Worm (Caenorhabditis elegans): ENCODE results near the gene ndab-2.
A peak's percentile ranks its signal among the peaks of the same experiment; 100 is the strongest.

Gene ndab-2

DNA sequence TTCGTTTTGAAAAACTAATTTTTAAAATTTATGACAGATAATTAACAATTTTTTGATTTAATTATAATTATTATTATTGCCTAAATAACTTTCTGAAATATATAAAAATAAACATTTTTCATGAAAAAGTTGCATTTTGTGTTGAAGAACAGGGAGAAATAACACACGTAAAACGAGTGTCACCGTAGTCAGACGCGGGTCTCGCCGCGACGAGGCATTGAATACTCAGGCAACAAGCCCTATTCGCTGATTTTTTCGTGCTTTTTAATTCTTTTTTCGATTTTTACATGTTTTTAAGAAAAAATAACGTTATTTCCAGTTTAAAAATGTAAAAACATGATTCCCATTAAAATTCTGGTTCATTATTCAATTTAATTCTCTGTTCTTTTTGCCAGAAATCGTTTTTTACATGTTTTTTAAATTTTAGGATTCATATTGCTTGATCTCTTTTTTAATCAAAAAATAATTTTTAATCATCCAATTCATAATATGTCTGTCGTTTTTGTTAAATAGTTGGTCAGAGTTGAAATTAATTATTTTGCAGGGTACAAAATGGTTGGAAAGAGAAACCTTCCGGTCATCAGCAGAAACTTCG is 27.4 kb downstream of the ndab-2 start, which contains the start of gene rpl-6 (continued):
- TF ChIP-seq unc-62 (GFP tag; optimal IDR thresholded peaks at IDR 0.05) (no peak), pag-3 (tag; optimal IDR thresholded peaks at IDR 0.05; ENCODE audit: borderline replicate concordance, insufficient read depth) (no peak), nhr-90 (tag; optimal IDR thresholded peaks at IDR 0.05; ENCODE audit: poor library complexity) (peak; percentile 87), rnt-1 (tag; optimal IDR thresholded peaks at IDR 0.05) (peak; percentile 91), tlp-1 (tag; optimal IDR thresholded peaks at IDR 0.05) (no peak), C16A3.4 (tag; optimal IDR thresholded peaks at IDR 0.05) (peak; percentile 97), mab-9 (GFP tag; IDR thresholded peaks at IDR 0.05) (no peak), sup-37 (GFP tag; optimal IDR thresholded peaks at IDR 0.05) (no peak), elt-3 (tag; optimal IDR thresholded peaks at IDR 0.05) (peak in 5 of 6 experiments; percentile 14 to 98 (median 73)), fos-1 (tag; optimal IDR thresholded peaks at IDR 0.05) (peak; percentile 80), lin-14 (GFP tag; optimal IDR thresholded peaks at IDR 0.05) (peak; percentile 90), pqm-1 (tag; optimal IDR thresholded peaks at IDR 0.05) (no peak), efl-3 (GFP tag; optimal IDR thresholded peaks at IDR 0.05) (no peak), lin-39 (tag; optimal IDR thresholded peaks at IDR 0.05) (peak; percentile 73), pax-3 (tag; optimal IDR thresholded peaks at IDR 0.05) (peak; percentile 62), egl-13 (tag; optimal IDR thresholded peaks at IDR 0.05) (peak; percentile 69), ama-1 (optimal IDR thresholded peaks at IDR 0.05) (peak; percentile 55), ceh-88 (GFP tag; IDR thresholded peaks at IDR 0.05) (peak; percentile 68), snpc-4 (tag; optimal IDR thresholded peaks at IDR 0.05) (peak; percentile 57), mdl-1 (tag; optimal IDR thresholded peaks at IDR 0.05) (peak in 1 of 2 experiments; percentile 77), hlh-4 (tag; optimal IDR thresholded peaks at IDR 0.05) (no peak), C34B4.2 (tag; optimal IDR thresholded peaks at IDR 0.05) (no peak), vab-15 (tag; optimal IDR thresholded peaks at IDR 0.05) (no peak), dpl-1 (GFP tag; optimal IDR thresholded peaks at IDR 0.05) (peak; percentile 81 to 86 (median 85)), lsy-2 (tag; optimal IDR thresholded peaks at IDR 0.05) (peak; percentile 99), ceh-90 (tag; optimal IDR thresholded peaks at IDR 0.05) (peak; percentile 33), jun-1 (tag; optimal IDR thresholded peaks at IDR 0.05) (peak; percentile 81), ceh-82 (tag; optimal IDR thresholded peaks at IDR 0.05) (peak; percentile 81 to 90 (median 86)), unc-98 (GFP tag; IDR thresholded peaks at IDR 0.05) (no peak), sox-4 (tag; optimal IDR thresholded peaks at IDR 0.05) (peak; percentile 20), alr-1 (tag; optimal IDR thresholded peaks at IDR 0.05; ENCODE audit: borderline replicate concordance) (no peak)

DNA sequence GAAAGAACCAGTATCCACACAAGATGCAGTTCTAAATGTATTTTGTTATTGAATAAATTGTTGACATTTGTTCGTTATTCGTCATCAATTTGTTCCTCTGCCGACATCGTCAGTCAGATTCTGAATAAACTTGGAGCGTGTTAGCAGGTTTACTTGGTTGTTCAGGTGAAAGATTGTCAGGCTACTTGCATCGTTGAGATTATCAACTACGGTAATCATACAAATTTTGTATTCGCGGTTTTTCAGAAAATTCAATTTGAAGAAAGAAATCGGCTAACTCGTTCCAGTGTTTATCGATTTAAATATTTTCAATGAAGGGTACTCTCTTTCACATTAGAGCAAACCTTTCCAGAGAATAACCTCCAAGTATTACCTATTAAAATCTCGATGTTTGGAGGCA is 29.2 kb downstream of the ndab-2 start, which contains the start of gene R151.2:
Gene R151.2, plus strand, starts transcription at position 247 of the 400 bp plus-strand sequence.
- TF ChIP-seq efl-1 (optimal IDR thresholded peaks at IDR 0.05) (no peak), efl-1 (GFP tag; optimal IDR thresholded peaks at IDR 0.05 in 1 of 2) (peak in 1 of 2 experiments; percentile 91), nhr-90 (tag; optimal IDR thresholded peaks at IDR 0.05; ENCODE audit: poor library complexity) (no peak), mep-1 (tag; optimal IDR thresholded peaks at IDR 0.05) (no peak), nhr-85 (tag) (no peak), fkh-8 (tag; optimal IDR thresholded peaks at IDR 0.05) (no peak), blmp-1 (tag; optimal IDR thresholded peaks at IDR 0.05) (no peak), skn-1 (tag; optimal IDR thresholded peaks at IDR 0.05) (no peak), nhr-84 (tag; optimal IDR thresholded peaks at IDR 0.05) (no peak), unc-62 (GFP tag; optimal IDR thresholded peaks at IDR 0.05) (no peak), tbx-2 (tag; optimal IDR thresholded peaks at IDR 0.05) (no peak), lsy-2 (tag; optimal IDR thresholded peaks at IDR 0.05) (peak in 1 of 2 experiments; percentile 50), dsc-1 (tag; optimal IDR thresholded peaks at IDR 0.05) (no peak), nhr-28 (tag; optimal IDR thresholded peaks at IDR 0.05) (no peak), lin-14 (GFP tag; optimal IDR thresholded peaks at IDR 0.05) (no peak)

Measured in whole organism, L1 larva.